Worm (Caenorhabditis elegans) whole organism, L1 larva: ENCODE measurements around the gene scav-2.

ENCODE experiments used
- dpl-1 ChIP-seq, 3 experiments: fragments of 150-350 bp in 2 of 3; sonication (generic microtip) in 1 of 3; optimal IDR thresholded peaks; 2 replicates each; lab custom pipeline; 2014 to 2017; ENCODE audit warnings: missing biosample characterization in 3 of 3, missing genetic modification characterization in 3 of 3, missing genetic modification reagents in 3 of 3
- elt-2 ChIP-seq: sonication (generic microtip); optimal IDR thresholded peaks from 2 replicates; lab custom pipeline; 2016; ENCODE audit warnings: missing genetic modification characterization, mild to moderate bottlenecking, inconsistent platforms, missing compliant biosample characterization, missing genetic modification reagents

DNA sequence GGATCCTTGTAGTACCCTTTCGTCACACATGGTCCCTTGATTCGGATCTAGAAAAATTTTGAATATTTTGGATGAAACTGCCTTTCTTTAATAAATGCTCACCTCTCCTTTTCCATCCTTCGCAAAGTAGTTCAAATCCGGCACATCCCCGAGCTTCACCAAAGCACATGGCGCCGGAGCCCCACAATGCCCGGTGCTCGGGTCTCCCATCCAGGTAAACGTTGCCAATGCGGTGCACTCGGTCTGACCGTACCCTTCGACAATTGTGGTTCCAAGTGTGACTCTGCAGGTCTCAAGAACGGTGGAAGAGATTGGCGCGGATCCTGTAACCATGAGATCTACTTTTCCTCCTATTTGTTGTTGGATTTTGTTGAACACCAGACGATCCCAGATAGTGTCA, 14.3 kb downstream of the scav-2 start:
- TF ChIP-seq elt-2 (tag; lab: Kevin White, UChicago) (no peak), dpl-1 (GFP tag; optimal IDR thresholded peaks at IDR 0.05; lab: Kevin White, UChicago) (no peak)
